Fruit fly (Drosophila melanogaster): ENCODE measurements around the gene Naa30A.
A peak's percentile ranks its signal among the peaks of the same experiment; 100 is the strongest.

Gene Naa30A

DNA sequence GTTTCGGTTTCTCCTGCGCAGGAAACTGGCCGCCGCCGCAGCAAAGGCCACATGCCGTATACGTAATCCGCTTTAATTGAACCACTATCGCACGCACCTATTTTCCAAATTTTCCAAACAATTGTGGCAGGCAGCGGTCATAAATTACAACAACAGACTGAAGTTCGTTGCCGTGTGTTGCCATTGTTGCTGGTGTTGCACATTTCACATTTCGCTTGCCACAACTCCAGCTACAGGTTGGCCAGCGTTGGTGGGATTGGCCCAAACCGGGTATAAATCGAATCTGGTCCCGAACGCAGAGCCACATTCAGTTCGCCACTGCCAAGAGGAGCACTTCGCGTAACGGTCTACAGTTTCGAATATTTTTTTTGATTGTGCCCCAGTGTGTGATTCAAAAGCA is 27.0 kb downstream of the Naa30A start, which contains the start of gene CG14770:
Gene CG14770 (plus strand): TSS at position 301 of the 400 bp plus-strand sequence.
- TF ChIP-seq CG2129 (GFP tag; IDR thresholded peaks at IDR 0.05; ENCODE audit: partially characterized antibody), result no peak
- no peak for TF ChIP-seq Chrac-16 (GFP tag; optimal IDR thresholded peaks at IDR 0.05)
- no peak for TF ChIP-seq CG10366 (GFP tag; IDR thresholded peaks at IDR 0.05)
- TF ChIP-seq hb (GFP tag; IDR thresholded peaks at IDR 0.05; ENCODE audit: partially characterized antibody), result no peak
- TF ChIP-seq CG18619 (GFP tag; optimal IDR thresholded peaks at IDR 0.05), result no peak
- TF ChIP-seq CG16863 (GFP tag; optimal IDR thresholded peaks at IDR 0.05), result no peak
- TF ChIP-seq kah (GFP tag; optimal IDR thresholded peaks at IDR 0.05), result no peak
- no peak for TF ChIP-seq CG3995 (GFP tag; optimal IDR thresholded peaks at IDR 0.05)
- TF ChIP-seq jing (GFP tag; optimal IDR thresholded peaks at IDR 0.05), result no peak

DNA sequence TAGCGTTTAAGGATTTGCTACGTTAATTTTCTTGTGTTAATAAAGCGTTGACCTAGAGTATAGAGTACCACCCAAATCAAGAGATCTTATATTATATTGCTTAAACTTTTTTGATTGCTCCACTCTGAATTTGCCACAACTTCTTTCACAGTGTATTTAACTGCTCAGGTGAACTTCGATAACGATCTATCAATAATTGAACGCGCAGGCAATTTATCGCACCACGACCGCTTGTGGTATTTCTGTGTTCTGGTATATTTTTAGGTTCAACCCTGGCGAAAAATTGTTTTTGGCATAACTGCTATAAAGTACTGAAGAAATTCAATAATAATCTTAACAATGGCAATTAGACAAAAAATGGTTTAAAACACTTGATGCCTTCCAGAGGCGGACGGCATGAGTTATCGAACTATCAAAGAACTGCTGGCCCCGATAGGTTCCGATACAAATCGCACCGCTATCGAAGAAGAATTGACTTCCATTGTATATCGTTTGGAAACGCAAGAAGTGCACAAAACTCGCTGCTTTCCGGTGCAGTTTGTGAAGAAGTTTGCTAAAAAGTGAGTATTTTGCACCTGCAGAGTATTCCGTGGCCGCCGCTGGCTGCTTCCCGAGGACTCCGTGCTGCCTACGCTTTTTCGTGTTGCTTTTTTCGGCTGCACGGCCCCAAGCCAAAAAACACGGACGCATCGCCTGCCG is 28.3 kb downstream of the Naa30A start, which contains the start of gene ssx:
Gene ssx (plus strand): TSS at position 477 of the 699 bp plus-strand sequence.
- TF ChIP-seq CG11247 (GFP tag; IDR thresholded peaks at IDR 0.05) (no peak), H2.0 (GFP tag; IDR thresholded peaks at IDR 0.05) (0 out of 2 replicates have a peak, but pooled peaks have one; percentile 4), ara (GFP tag; IDR thresholded peaks at IDR 0.05) (peak; percentile 61; the same call in 1 of the 2 replicates), chm (GFP tag; IDR thresholded peaks at IDR 0.05) (peak; percentile 34; the same call in 1 of the 2 replicates), CG5953 (GFP tag; IDR thresholded peaks at IDR 0.05) (0 out of 2 replicates have a peak, but pooled peaks have one; percentile 46), pan (optimal IDR thresholded peaks at IDR 0.05) (no peak), pan (GFP tag; optimal IDR thresholded peaks at IDR 0.05 in 1 of 2, IDR thresholded peaks at IDR 0.05 in 1 of 2) (peak in 1 of 2 experiments; percentile 60), cwo (GFP tag; optimal IDR thresholded peaks at IDR 0.05) (no peak), Ptx1 (GFP tag; IDR thresholded peaks at IDR 0.05) (no peak), cas (GFP tag; IDR thresholded peaks at IDR 0.05) (no peak), al (GFP tag; IDR thresholded peaks at IDR 0.05) (0 out of 2 replicates have a peak, but pooled peaks have one; percentile 4), en (GFP tag; optimal IDR thresholded peaks at IDR 0.05) (peak; percentile 32), jigr1 (GFP tag; IDR thresholded peaks at IDR 0.05) (no peak), dan (GFP tag; IDR thresholded peaks at IDR 0.05) (no peak), phol (tag; optimal IDR thresholded peaks at IDR 0.05) (no peak), Dll (GFP tag; IDR thresholded peaks at IDR 0.05; ENCODE audit: partially characterized antibody) (peak; percentile 87), zf30C (GFP tag; optimal IDR thresholded peaks at IDR 0.05) (peak; percentile 94), shn (GFP tag; optimal IDR thresholded peaks at IDR 0.05) (peak; percentile 65), Bgb (GFP tag; IDR thresholded peaks at IDR 0.05; ENCODE audit: partially characterized antibody) (peak; percentile 85), CoRest (tag; optimal IDR thresholded peaks at IDR 0.05) (peak; percentile 3), Neu2 (GFP tag; optimal IDR thresholded peaks at IDR 0.05; ENCODE audit: borderline replicate concordance) (no peak), CG8290 (GFP tag; optimal IDR thresholded peaks at IDR 0.05) (peak; percentile 36), CG8290 (tag; optimal IDR thresholded peaks at IDR 0.05) (peak in 1 of 2 experiments; percentile 62), sc (optimal IDR thresholded peaks at IDR 0.05) (no peak), sc (GFP tag; optimal IDR thresholded peaks at IDR 0.05) (no peak), Max (GFP tag; optimal IDR thresholded peaks at IDR 0.05) (no peak), Tbp (GFP tag; optimal IDR thresholded peaks at IDR 0.05) (no peak), rib (GFP tag; IDR thresholded peaks at IDR 0.05) (no peak), CG6813 (GFP tag; optimal IDR thresholded peaks at IDR 0.05) (no peak), CG7357 (GFP tag; IDR thresholded peaks at IDR 0.05) (no peak), CG17328 (GFP tag; IDR thresholded peaks at IDR 0.05) (peak; percentile 36; the same call in 1 of the 2 replicates), croc (GFP tag; conservative IDR thresholded peaks at IDR 0.05) (no peak), Bdp1 (GFP tag; optimal IDR thresholded peaks at IDR 0.05) (peak; percentile 16), cg (GFP tag; optimal IDR thresholded peaks at IDR 0.05) (peak; percentile 89), CG1603 (tag; optimal IDR thresholded peaks at IDR 0.05) (peak; percentile 56), zen2 (GFP tag; IDR thresholded peaks at IDR 0.05; ENCODE audit: partially characterized antibody) (peak; percentile 70; the same call in 1 of the 3 replicates), CG6689 (GFP tag; IDR thresholded peaks at IDR 0.05) (peak; percentile 49; the same call in 1 of the 2 replicates), B-H2 (GFP tag; optimal IDR thresholded peaks at IDR 0.05) (no peak), sisA (GFP tag; IDR thresholded peaks at IDR 0.05) (no peak; the same call in 1 of the 2 replicates), CG4617 (GFP tag; optimal IDR thresholded peaks at IDR 0.05; ENCODE audit: borderline replicate concordance) (peak; percentile 26)

Data from whole organism, embryonic.